Worm (Caenorhabditis elegans) whole organism, late embryonic: ENCODE results near the gene ZK180.8.

Experiments used
- C38D4.7 ChIP-seq: fragments of 200-800 bp; sonication (Bioruptor generic); optimal IDR thresholded peaks from 2 replicates; lab custom pipeline; 2018; ENCODE audit warnings: mild to moderate bottlenecking, missing genetic modification characterization, moderate library complexity, missing compliant biosample characterization
- ets-4 ChIP-seq: sonication (generic microtip); optimal IDR thresholded peaks from 2 replicates; lab custom pipeline; 2016; ENCODE audit warnings: missing genetic modification characterization, missing compliant biosample characterization
- nhr-11 ChIP-seq: fragments of 150-350 bp; optimal IDR thresholded peaks from 2 replicates; lab custom pipeline; 2014; ENCODE audit warnings: missing biosample characterization, missing genetic modification characterization
- pag-3 ChIP-seq: sonication (generic microtip); optimal IDR thresholded peaks from 2 replicates; lab custom pipeline; 2016; ENCODE audit warnings: missing compliant biosample characterization, missing genetic modification characterization, borderline replicate concordance
- pqm-1 ChIP-seq: sonication (generic microtip); optimal IDR thresholded peaks from 2 replicates; lab custom pipeline; 2016; ENCODE audit warnings: missing genetic modification characterization, missing compliant biosample characterization
- unc-3 ChIP-seq, 2 experiments: fragments of 200-800 bp in 1 of 2; sonication (Bioruptor generic) in 1 of 2; sonication (generic microtip) in 1 of 2; conservative IDR thresholded peaks in 1 of 2; optimal IDR thresholded peaks in 1 of 2; 2 replicates each; pipeline versions ENCODE4 v1.3.6 to Lab custom; 2016 to 2022; ENCODE audit warnings: missing compliant biosample characterization in 2 of 2, missing genetic modification characterization in 2 of 2, missing genetic modification reagents in 1 of 2
- unc-86 ChIP-seq: sonication (generic microtip); optimal IDR thresholded peaks from 2 replicates; lab custom pipeline; 2016; ENCODE audit warnings: missing genetic modification characterization, missing compliant biosample characterization

DNA sequence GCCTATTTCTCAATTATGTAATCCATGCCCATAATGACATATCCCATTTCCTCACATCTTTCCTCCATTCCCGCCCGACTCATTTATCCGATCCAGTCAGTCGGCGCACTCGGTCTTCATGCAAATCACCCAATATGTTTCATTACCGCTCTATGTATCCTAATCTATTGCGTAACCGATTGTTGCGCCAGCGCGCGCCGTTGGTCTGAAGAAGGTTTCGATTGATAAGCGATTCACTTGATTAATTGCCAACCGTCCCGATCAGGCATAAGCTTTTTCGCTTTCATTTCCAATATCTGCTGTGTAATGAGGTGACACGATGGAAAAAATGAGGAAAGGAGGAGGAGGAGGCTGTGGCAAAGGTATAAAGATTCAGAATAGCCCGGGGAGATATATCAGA is 6.6 kb upstream of the ZK180.8 start:
- TF ChIP-seq pag-3 (tag; lab: Kevin White, UChicago) (no peak), nhr-11 (tag; lab: Kevin White, UChicago) (no peak), C38D4.7 (no peak), pqm-1 (tag; lab: Kevin White, UChicago) (no peak), ets-4 (tag; lab: Kevin White, UChicago) (no peak), unc-3 (GFP tag; conservative IDR thresholded peaks at IDR 0.05; lab: Robert Waterston, UW) (no peak), unc-3 (tag; optimal IDR thresholded peaks at IDR 0.05; lab: Kevin White, UChicago) (no peak), unc-86 (tag; lab: Kevin White, UChicago) (no peak)
